Worm (Caenorhabditis elegans): ENCODE results near the gene nlp-59.

The nlp-59 gene

DNA sequence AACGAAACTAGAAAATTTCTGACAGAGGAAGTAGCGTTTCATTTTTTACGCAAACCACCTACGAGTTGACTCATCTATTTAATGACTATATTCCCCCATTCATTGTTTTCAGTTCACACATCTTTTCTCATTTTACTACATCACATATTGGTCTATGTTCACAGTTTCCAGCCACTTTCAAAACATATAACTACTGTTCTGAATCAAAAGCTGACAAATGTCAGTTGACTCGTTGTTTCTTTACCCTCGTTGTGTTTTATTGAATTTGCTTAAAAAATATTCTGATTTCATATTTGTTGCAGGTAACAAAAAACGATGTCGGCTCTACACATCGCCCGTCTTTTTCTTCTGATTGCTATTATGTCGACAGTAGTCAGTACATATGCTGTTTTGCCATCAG, at the start of gene nlp-59:
TSS of gene nlp-59 (plus strand) at position 301 of the 400 bp plus-strand sequence.
- TF ChIP-seq mep-1 (tag; optimal IDR thresholded peaks at IDR 0.05) (no peak), lin-13 (tag; optimal IDR thresholded peaks at IDR 0.05) (no peak), sem-2 (GFP tag; optimal IDR thresholded peaks at IDR 0.05) (no peak), bed-3 (GFP tag; optimal IDR thresholded peaks at IDR 0.05) (no peak), lsy-2 (tag; optimal IDR thresholded peaks at IDR 0.05) (no peak), tbx-8 (GFP tag; optimal IDR thresholded peaks at IDR 0.05) (no peak), blmp-1 (tag; optimal IDR thresholded peaks at IDR 0.05) (no peak), pha-4 (tag; optimal IDR thresholded peaks at IDR 0.05) (no peak), unc-62 (GFP tag; optimal IDR thresholded peaks at IDR 0.05) (no peak), ceh-43 (GFP tag; optimal IDR thresholded peaks at IDR 0.05) (no peak), ceh-83 (GFP tag; optimal IDR thresholded peaks at IDR 0.05) (no peak), ztf-11 (tag; optimal IDR thresholded peaks at IDR 0.05) (no peak), unc-39 (tag; optimal IDR thresholded peaks at IDR 0.05) (no peak), snpc-4 (tag; optimal IDR thresholded peaks at IDR 0.05) (no peak)

DNA sequence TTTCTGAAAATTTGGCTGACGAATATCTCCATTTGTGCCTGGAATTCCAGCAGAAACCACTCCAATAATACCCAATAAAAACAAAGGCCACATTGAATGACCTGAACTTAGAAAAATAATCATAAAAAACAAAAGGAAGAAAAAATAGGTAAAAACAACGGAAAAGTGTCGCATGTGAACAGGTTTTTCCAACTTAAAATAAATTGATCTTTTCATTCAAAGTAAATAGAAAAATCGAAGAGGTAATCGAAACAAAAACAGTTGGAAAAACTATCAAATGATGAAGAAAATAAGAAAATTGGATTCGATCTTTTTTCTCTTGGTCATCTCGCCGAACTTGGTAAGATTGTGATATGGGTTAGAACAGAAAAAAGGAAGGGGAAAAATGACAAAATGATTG, 49.7 kb upstream of the nlp-59 start, which contains the start of gene zmp-4:
TSS of gene zmp-4 (minus strand) at position 101 of the 400 bp plus-strand sequence.
- TF ChIP-seq zip-8 (tag; optimal IDR thresholded peaks at IDR 0.05) (no peak), ceh-43 (GFP tag; optimal IDR thresholded peaks at IDR 0.05) (no peak), hlh-1 (tag; optimal IDR thresholded peaks at IDR 0.05) (no peak), unc-62 (GFP tag; optimal IDR thresholded peaks at IDR 0.05) (no peak), lsy-2 (tag; optimal IDR thresholded peaks at IDR 0.05) (no peak), tbx-8 (GFP tag; optimal IDR thresholded peaks at IDR 0.05) (no peak), nhr-12 (tag; optimal IDR thresholded peaks at IDR 0.05) (no peak), blmp-1 (tag; optimal IDR thresholded peaks at IDR 0.05) (no peak), cnd-1 (tag; optimal IDR thresholded peaks at IDR 0.05) (no peak)

DNA sequence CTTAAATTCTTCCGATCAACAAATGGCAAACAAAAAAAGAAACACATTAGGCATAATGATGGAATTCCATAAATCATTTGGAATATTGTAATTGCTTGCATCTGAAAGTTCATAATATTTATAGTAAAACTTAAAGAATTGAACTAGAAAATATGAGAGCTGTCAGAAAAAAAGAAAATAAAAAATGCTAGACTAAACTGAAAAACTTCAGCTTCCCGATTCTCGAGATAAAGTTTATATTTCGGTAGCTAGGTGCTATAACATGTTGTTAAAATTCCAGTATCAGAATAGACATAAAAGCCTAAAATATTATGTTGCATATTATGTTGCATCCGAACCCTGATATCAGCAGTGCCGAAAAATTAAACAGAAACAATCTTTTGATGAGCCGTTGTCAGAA, 47.1 kb upstream of the nlp-59 start, which contains the start of gene srg-54:
TSS of gene srg-54 (minus strand) at position 101 of the 400 bp plus-strand sequence.
- TF ChIP-seq blmp-1 (tag; optimal IDR thresholded peaks at IDR 0.05) = no peak
- TF ChIP-seq nhr-28 (tag; optimal IDR thresholded peaks at IDR 0.05) = no peak
- no peak for TF ChIP-seq elt-1 (tag; optimal IDR thresholded peaks at IDR 0.05; ENCODE audit: borderline replicate concordance, insufficient read depth)
- no peak for TF ChIP-seq hlh-1 (tag; optimal IDR thresholded peaks at IDR 0.05)
- no peak for TF ChIP-seq ham-2 (GFP tag; optimal IDR thresholded peaks at IDR 0.05)
- TF ChIP-seq sptf-1 (tag; optimal IDR thresholded peaks at IDR 0.05) = no peak
- TF ChIP-seq flh-1 (GFP tag; optimal IDR thresholded peaks at IDR 0.05) = no peak
- TF ChIP-seq ceh-39 (tag; optimal IDR thresholded peaks at IDR 0.05) = no peak
- TF ChIP-seq unc-120 (tag; optimal IDR thresholded peaks at IDR 0.05; ENCODE audit: poor library complexity, severe bottlenecking) = no peak
- no peak for TF ChIP-seq mep-1 (tag; optimal IDR thresholded peaks at IDR 0.05)
- TF ChIP-seq nhr-12 (tag; optimal IDR thresholded peaks at IDR 0.05) = no peak
- TF ChIP-seq sem-2 (GFP tag; optimal IDR thresholded peaks at IDR 0.05) = no peak
- no peak for TF ChIP-seq nhr-76 (tag; optimal IDR thresholded peaks at IDR 0.05)
- no peak for TF ChIP-seq nhr-2 (tag; optimal IDR thresholded peaks at IDR 0.05)
- TF ChIP-seq M03D4.4 (tag; optimal IDR thresholded peaks at IDR 0.05) = no peak
- no peak for TF ChIP-seq ces-1 (GFP tag; optimal IDR thresholded peaks at IDR 0.05)
- TF ChIP-seq lsy-2 (tag; optimal IDR thresholded peaks at IDR 0.05) = no peak

DNA sequence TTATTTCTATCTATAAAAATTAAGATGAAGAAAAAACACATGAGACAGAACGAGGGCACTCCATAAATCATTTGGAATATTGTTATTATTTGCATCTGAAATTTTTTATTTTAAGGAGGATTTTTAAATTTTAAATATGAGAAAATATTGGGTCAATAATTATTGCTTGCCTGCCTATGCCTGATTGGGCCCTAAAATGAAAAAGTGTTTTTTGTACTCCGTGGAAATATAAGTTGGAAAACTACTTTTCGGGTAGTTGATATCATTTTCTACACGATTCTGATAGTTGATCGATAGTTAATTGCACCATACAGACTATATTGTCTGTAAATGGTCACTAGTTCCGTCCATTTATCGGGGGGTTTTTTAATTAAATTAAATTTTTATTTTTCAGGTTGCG, 43.0 kb upstream of the nlp-59 start, which contains the start of gene srg-55:
TSS of gene srg-55 (minus strand) at position 101 of the 400 bp plus-strand sequence.
- TF ChIP-seq hlh-1 (tag; optimal IDR thresholded peaks at IDR 0.05) (no peak), mls-2 (tag; optimal IDR thresholded peaks at IDR 0.05) (no peak), lsy-2 (tag; optimal IDR thresholded peaks at IDR 0.05) (no peak), bed-3 (GFP tag; optimal IDR thresholded peaks at IDR 0.05) (no peak), elt-1 (tag; optimal IDR thresholded peaks at IDR 0.05; ENCODE audit: borderline replicate concordance, insufficient read depth) (no peak), ztf-11 (tag; optimal IDR thresholded peaks at IDR 0.05) (no peak), nhr-2 (tag; optimal IDR thresholded peaks at IDR 0.05) (no peak), unc-62 (GFP tag; optimal IDR thresholded peaks at IDR 0.05) (no peak), M03D4.4 (tag; optimal IDR thresholded peaks at IDR 0.05) (no peak), zip-8 (tag; optimal IDR thresholded peaks at IDR 0.05) (no peak), nhr-28 (tag; optimal IDR thresholded peaks at IDR 0.05) (no peak), mab-5 (tag; optimal IDR thresholded peaks at IDR 0.05) (no peak), sptf-1 (tag; optimal IDR thresholded peaks at IDR 0.05) (no peak), lin-32 (GFP tag; optimal IDR thresholded peaks at IDR 0.05) (no peak), nhr-12 (tag; optimal IDR thresholded peaks at IDR 0.05) (no peak), ceh-43 (GFP tag; optimal IDR thresholded peaks at IDR 0.05) (no peak), sem-2 (GFP tag; optimal IDR thresholded peaks at IDR 0.05) (no peak), blmp-1 (tag; optimal IDR thresholded peaks at IDR 0.05) (no peak), drap-1 (GFP tag; optimal IDR thresholded peaks at IDR 0.05) (no peak), flh-1 (GFP tag; optimal IDR thresholded peaks at IDR 0.05) (no peak)
